Fruit fly (Drosophila melanogaster): ENCODE data around the gene Wdr81.

Gene Wdr81

DNA sequence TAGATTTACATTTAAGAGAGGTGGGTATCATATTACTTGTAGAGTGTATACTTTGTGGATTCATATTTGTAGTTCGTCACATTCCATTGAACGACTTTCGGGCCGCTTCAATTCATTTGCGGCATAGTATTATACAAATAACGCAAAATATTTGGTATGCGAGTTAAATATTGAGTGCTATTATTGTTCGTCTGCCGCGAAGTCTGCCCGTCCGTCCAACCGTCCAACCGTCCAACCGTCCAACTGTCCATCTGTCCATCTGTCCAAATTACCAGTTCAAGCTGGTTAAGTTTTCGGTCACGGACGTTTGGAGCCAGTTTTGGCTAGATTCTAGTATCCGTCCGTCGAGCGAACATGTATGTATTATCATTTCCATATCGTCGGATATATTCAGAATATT is 3.3 kb upstream of the Wdr81 start:
- TF ChIP-seq CG32121 (GFP tag; IDR thresholded peaks at IDR 0.05) (no peak), CG13204 (GFP tag; optimal IDR thresholded peaks at IDR 0.05) (no peak), Snoo (tag; optimal IDR thresholded peaks at IDR 0.05) (no peak), CG15710 (tag; optimal IDR thresholded peaks at IDR 0.05) (no peak), Ets98B (GFP tag; IDR thresholded peaks at IDR 0.05) (no peak), CG8301 (tag; optimal IDR thresholded peaks at IDR 0.05) (no peak), CG9948 (tag; optimal IDR thresholded peaks at IDR 0.05) (no peak), CG34367 (tag; optimal IDR thresholded peaks at IDR 0.05) (no peak), CG17806 (tag; optimal IDR thresholded peaks at IDR 0.05) (no peak), CG8159 (tag; optimal IDR thresholded peaks at IDR 0.05) (no peak)

DNA sequence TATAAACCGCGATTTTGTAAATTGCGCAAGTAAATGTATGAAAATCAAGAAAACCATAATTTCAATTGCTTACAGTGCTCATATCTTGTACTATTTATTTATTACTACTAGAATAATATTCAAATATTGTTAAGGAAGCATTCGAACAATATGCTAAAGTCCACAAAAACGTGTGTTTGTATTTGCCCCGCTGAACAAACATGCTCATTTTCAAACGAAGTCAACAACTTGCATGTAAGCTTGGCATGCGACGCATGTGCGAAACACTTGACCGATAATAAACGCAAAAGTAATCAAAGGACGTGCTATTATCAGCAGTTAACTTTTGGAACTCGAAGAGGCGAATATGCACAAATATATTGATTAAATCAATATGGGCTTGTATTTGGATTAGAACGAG is 433 bp upstream of the Wdr81 start:
- TF ChIP-seq EcR (GFP tag; optimal IDR thresholded peaks at IDR 0.05) (no peak), CG8301 (tag; optimal IDR thresholded peaks at IDR 0.05) (no peak), CG14655 (GFP tag; optimal IDR thresholded peaks at IDR 0.05) (no peak), CG13204 (GFP tag; optimal IDR thresholded peaks at IDR 0.05) (no peak), Pif1B (GFP tag; optimal IDR thresholded peaks at IDR 0.05) (no peak), CG9948 (tag; optimal IDR thresholded peaks at IDR 0.05) (no peak), Ets98B (GFP tag; IDR thresholded peaks at IDR 0.05) (no peak), fd96Ca (GFP tag; IDR thresholded peaks at IDR 0.05) (no peak), CG15710 (tag; optimal IDR thresholded peaks at IDR 0.05) (no peak), CG10348 (GFP tag; IDR thresholded peaks at IDR 0.05) (no peak), rn (GFP tag; IDR thresholded peaks at IDR 0.05) (no peak), Snoo (tag; optimal IDR thresholded peaks at IDR 0.05) (no peak), gl (tag; optimal IDR thresholded peaks at IDR 0.05) (no peak), CG8159 (tag; optimal IDR thresholded peaks at IDR 0.05) (no peak), CG17806 (tag; optimal IDR thresholded peaks at IDR 0.05) (no peak), CG32121 (GFP tag; IDR thresholded peaks at IDR 0.05) (no peak), CG34367 (tag; optimal IDR thresholded peaks at IDR 0.05) (no peak), CG12605 (GFP tag; IDR thresholded peaks at IDR 0.05) (no peak), D1 (tag; optimal IDR thresholded peaks at IDR 0.05) (no peak), Pif1A (GFP tag; optimal IDR thresholded peaks at IDR 0.05) (no peak)

DNA sequence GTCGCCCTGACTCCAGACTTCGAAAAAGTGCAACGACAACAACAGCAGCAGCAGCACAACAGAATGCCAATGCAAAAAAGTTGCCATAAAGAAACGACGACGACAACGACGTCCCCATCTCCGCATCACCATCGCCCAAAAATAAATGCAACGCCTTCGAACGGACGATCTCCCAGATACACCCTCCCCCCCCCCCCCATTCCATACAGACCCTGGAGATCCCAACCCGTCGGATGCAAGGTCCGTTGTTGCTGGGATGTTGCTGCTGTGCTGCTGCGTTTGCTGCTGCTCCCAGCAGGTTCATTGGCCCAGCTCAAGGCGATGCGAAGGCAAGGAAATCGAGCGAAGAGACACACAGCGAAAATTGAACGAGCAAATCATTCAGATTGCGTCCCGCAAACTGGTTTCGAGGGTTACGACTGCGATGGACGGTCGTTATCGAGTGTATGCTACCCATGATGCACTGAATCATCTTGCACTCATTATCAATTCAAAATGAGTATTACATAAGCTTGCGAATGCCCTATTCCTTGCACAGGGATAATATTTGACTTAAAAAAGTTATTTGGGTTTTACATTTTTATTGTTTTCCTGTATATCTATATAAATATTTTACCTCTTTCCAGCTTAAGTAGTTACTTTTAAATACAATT is 6.9 kb downstream of the Wdr81 start:
- TF ChIP-seq Pif1A (GFP tag; optimal IDR thresholded peaks at IDR 0.05) (peak; percentile 38), CG12605 (GFP tag; IDR thresholded peaks at IDR 0.05) (peak; percentile 42), Snoo (tag; optimal IDR thresholded peaks at IDR 0.05) (peak; percentile 62), fd96Ca (GFP tag; IDR thresholded peaks at IDR 0.05) (peak; percentile 67; the same call in 2 of the 3 replicates), CG8159 (tag; optimal IDR thresholded peaks at IDR 0.05) (peak; percentile 21), gl (tag; optimal IDR thresholded peaks at IDR 0.05) (peak; percentile 85), EcR (GFP tag; optimal IDR thresholded peaks at IDR 0.05) (peak; percentile 100), CG15710 (tag; optimal IDR thresholded peaks at IDR 0.05) (peak; percentile 30), CG4496 (GFP tag; IDR thresholded peaks at IDR 0.05) (peak; percentile 68), CG32121 (GFP tag; IDR thresholded peaks at IDR 0.05) (no peak; the same call in 1 of the 2 replicates), D1 (tag; optimal IDR thresholded peaks at IDR 0.05) (no peak), CG34367 (tag; optimal IDR thresholded peaks at IDR 0.05) (peak; percentile 29), CG17806 (tag; optimal IDR thresholded peaks at IDR 0.05) (peak; percentile 32), Pif1B (GFP tag; optimal IDR thresholded peaks at IDR 0.05) (peak; percentile 36), CG14655 (GFP tag; optimal IDR thresholded peaks at IDR 0.05) (no peak), CG9948 (tag; optimal IDR thresholded peaks at IDR 0.05) (no peak), Ets98B (GFP tag; IDR thresholded peaks at IDR 0.05) (no peak), rn (GFP tag; IDR thresholded peaks at IDR 0.05) (no peak), CG13204 (GFP tag; optimal IDR thresholded peaks at IDR 0.05) (peak; percentile 98), CG10348 (GFP tag; IDR thresholded peaks at IDR 0.05) (no peak), CG8301 (tag; optimal IDR thresholded peaks at IDR 0.05) (peak; percentile 33)

DNA sequence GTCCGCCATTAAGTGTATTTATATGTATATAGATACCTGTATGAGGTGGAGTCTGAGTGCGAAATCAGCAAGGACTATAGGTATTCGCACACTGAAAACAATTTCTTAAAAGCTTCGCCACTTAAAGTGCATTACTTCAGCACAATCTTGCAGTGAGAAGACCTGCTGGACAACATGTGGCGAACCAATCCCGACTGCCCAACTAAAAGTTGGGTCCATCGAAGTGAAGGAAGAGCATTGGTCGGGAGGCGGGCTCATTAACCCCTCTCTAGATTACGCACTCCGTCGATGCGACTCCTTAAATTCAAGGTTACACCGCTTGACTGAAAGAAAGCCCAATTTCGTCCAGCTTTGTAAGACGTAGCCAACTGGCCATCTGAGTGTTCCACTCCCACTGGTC is 7.5 kb downstream of the Wdr81 start:
- peak; percentile 37 for TF ChIP-seq CG15710 (tag; optimal IDR thresholded peaks at IDR 0.05)
- no peak for TF ChIP-seq Ets98B (GFP tag; IDR thresholded peaks at IDR 0.05)
- TF ChIP-seq CG9948 (tag; optimal IDR thresholded peaks at IDR 0.05): peak; percentile 31
- TF ChIP-seq CG17806 (tag; optimal IDR thresholded peaks at IDR 0.05): peak; percentile 34
- TF ChIP-seq Pif1B (GFP tag; optimal IDR thresholded peaks at IDR 0.05): peak; percentile 0
- TF ChIP-seq CG34367 (tag; optimal IDR thresholded peaks at IDR 0.05): peak; percentile 10
- TF ChIP-seq D1 (tag; optimal IDR thresholded peaks at IDR 0.05): no peak
- TF ChIP-seq CG8159 (tag; optimal IDR thresholded peaks at IDR 0.05): peak; percentile 57

DNA sequence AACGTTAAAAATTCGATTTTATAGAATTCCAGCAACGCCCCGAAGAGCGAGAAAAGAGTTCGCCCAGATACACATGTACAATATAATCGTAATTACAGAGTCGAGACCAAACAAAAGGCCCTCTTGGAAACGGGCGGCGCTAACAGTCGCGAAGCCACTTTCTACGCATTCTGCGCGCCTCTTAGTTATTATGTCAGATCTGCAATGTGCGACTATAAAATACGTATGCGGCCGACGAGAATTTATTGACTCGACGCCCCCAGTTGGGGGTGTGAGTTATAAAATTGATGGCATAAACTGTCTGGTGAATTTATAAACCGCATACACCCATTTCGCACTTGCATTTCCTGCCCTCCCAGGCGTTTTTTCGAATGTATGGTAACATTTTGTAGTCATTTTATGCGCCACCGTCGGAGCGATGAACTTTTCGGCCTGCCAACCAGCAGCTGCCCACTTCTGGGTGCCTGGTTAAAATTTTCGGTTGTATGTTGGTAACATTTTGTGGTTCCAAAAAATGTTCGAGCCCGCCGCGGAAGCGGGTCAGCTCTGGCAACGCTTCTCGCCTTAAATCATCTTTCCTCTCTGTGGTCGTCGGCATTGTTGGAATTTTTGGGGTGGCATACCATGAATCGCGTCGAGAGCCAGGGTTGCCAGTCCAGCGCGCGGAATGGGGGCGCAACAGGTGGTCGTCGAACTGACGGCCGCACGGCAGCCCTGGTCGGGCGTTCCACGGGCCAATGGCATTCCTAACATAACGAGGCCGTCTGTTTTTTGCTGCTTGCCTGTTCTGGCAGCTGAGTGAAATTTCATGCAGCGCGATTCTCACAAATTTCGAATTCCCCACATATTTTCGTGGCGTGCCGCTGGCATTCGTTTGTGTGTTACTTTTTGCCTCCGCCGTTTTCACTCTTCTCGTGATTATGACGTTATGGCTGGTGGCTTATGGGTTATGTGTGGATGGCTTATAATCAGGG is 8.8 kb downstream of the Wdr81 start:
- TF ChIP-seq CG12605 (GFP tag; IDR thresholded peaks at IDR 0.05) (no peak), CG8159 (tag; optimal IDR thresholded peaks at IDR 0.05) (peak; percentile 64), CG32121 (GFP tag; IDR thresholded peaks at IDR 0.05) (no peak), Pif1A (GFP tag; optimal IDR thresholded peaks at IDR 0.05) (no peak), CG14655 (GFP tag; optimal IDR thresholded peaks at IDR 0.05) (peak; percentile 67), Pif1B (GFP tag; optimal IDR thresholded peaks at IDR 0.05) (peak; percentile 73), CG17806 (tag; optimal IDR thresholded peaks at IDR 0.05) (peak; percentile 51), CG8301 (tag; optimal IDR thresholded peaks at IDR 0.05) (peak; percentile 58), fd96Ca (GFP tag; IDR thresholded peaks at IDR 0.05) (no peak), CG34367 (tag; optimal IDR thresholded peaks at IDR 0.05) (peak; percentile 13), Ets98B (GFP tag; IDR thresholded peaks at IDR 0.05) (no peak), CG15710 (tag; optimal IDR thresholded peaks at IDR 0.05) (peak; percentile 54), rn (GFP tag; IDR thresholded peaks at IDR 0.05) (no peak), Snoo (tag; optimal IDR thresholded peaks at IDR 0.05) (peak; percentile 66), CG13204 (GFP tag; optimal IDR thresholded peaks at IDR 0.05) (peak; percentile 96), CG9948 (tag; optimal IDR thresholded peaks at IDR 0.05) (peak; percentile 35), CG10348 (GFP tag; IDR thresholded peaks at IDR 0.05) (no peak), EcR (GFP tag; optimal IDR thresholded peaks at IDR 0.05) (peak; percentile 100), CG4496 (GFP tag; IDR thresholded peaks at IDR 0.05) (no peak), D1 (tag; optimal IDR thresholded peaks at IDR 0.05) (no peak), gl (tag; optimal IDR thresholded peaks at IDR 0.05) (peak; percentile 48)
